Fruit fly (Drosophila melanogaster): Measurements from ENCODE around the gene CG14132.

CG14132 gene

dm6 chr3L:11721498-11721946 lies 6.4 kb upstream of the CG14132 start (continued):
- TF ChIP-seq Opbp (GFP tag; IDR thresholded peaks at IDR 0.05; ENCODE audit: partially characterized antibody) (no peak), ap (GFP tag; IDR thresholded peaks at IDR 0.05) (no peak), Dip2 (GFP tag; IDR thresholded peaks at IDR 0.05) (no peak), hb (GFP tag; IDR thresholded peaks at IDR 0.05; ENCODE audit: partially characterized antibody) (no peak), Chrac-16 (GFP tag; optimal IDR thresholded peaks at IDR 0.05) (no peak), CG3726 (GFP tag; IDR thresholded peaks at IDR 0.05) (no peak), CG6813 (GFP tag; optimal IDR thresholded peaks at IDR 0.05) (no peak), zfh1 (GFP tag; IDR thresholded peaks at IDR 0.05) (no peak; the same call in 2 of the 3 replicates), CG3995 (GFP tag; optimal IDR thresholded peaks at IDR 0.05) (no peak), Usf (GFP tag; optimal IDR thresholded peaks at IDR 0.05) (no peak), fd96Cb (tag; optimal IDR thresholded peaks at IDR 0.05) (no peak), lab (GFP tag; optimal IDR thresholded peaks at IDR 0.05) (peak; percentile 55), CG11504 (tag; optimal IDR thresholded peaks at IDR 0.05) (peak; percentile 42), CG14667 (GFP tag; IDR thresholded peaks at IDR 0.05) (no peak), CG8290 (GFP tag; optimal IDR thresholded peaks at IDR 0.05) (no peak), CG8290 (tag; optimal IDR thresholded peaks at IDR 0.05) (peak in 1 of 2 experiments; percentile 36), ttk (GFP tag; IDR thresholded peaks at IDR 0.05) (0 out of 2 replicates have a peak, but pooled peaks have one; percentile 16), tx (GFP tag; optimal IDR thresholded peaks at IDR 0.05) (no peak), CG4730 (GFP tag; IDR thresholded peaks at IDR 0.05) (peak; percentile 48), CG14014 (GFP tag; IDR thresholded peaks at IDR 0.05) (peak; percentile 15; the same call in 1 of the 2 replicates), CG11456 (GFP tag; IDR thresholded peaks at IDR 0.05) (0 out of 3 replicates have a peak, but pooled peaks have one; percentile 51), CG30431 (GFP tag; optimal IDR thresholded peaks at IDR 0.05) (no peak), CG12659 (GFP tag; optimal IDR thresholded peaks at IDR 0.05) (no peak), zfh2 (GFP tag; optimal IDR thresholded peaks at IDR 0.05) (peak; percentile 7), Dp (GFP tag; optimal IDR thresholded peaks at IDR 0.05) (no peak), CoRest (tag; optimal IDR thresholded peaks at IDR 0.05) (peak; percentile 17), CG11696 (GFP tag; IDR thresholded peaks at IDR 0.05) (no peak), NC2β (GFP tag; optimal IDR thresholded peaks at IDR 0.05) (no peak), HLHmδ (GFP tag; optimal IDR thresholded peaks at IDR 0.05) (no peak), CG16815 (GFP tag; optimal IDR thresholded peaks at IDR 0.05) (no peak), Dref (GFP tag; IDR thresholded peaks at IDR 0.05) (no peak), CG4328 (GFP tag; optimal IDR thresholded peaks at IDR 0.05) (no peak), Bgb (GFP tag; IDR thresholded peaks at IDR 0.05; ENCODE audit: partially characterized antibody) (no peak), Hr39 (optimal IDR thresholded peaks at IDR 0.05) (no peak), al (GFP tag; IDR thresholded peaks at IDR 0.05) (peak; percentile 29; the same call in 1 of the 2 replicates), sisA (GFP tag; IDR thresholded peaks at IDR 0.05) (no peak; the same call in 1 of the 2 replicates), Stat92E (GFP tag; optimal IDR thresholded peaks at IDR 0.05) (no peak), HLH54F (GFP tag; optimal IDR thresholded peaks at IDR 0.05) (peak; percentile 4), Gug (GFP tag; IDR thresholded peaks at IDR 0.05) (no peak), prd (optimal IDR thresholded peaks at IDR 0.05) (no peak), prd (GFP tag; IDR thresholded peaks at IDR 0.05) (no peak; the same call in 2 of the 3 replicates), CG34376 (GFP tag; optimal IDR thresholded peaks at IDR 0.05) (no peak), tna (GFP tag; IDR thresholded peaks at IDR 0.05; ENCODE audit: partially characterized antibody) (no peak), CG7745 (tag; optimal IDR thresholded peaks at IDR 0.05) (no peak), lmd (GFP tag; IDR thresholded peaks at IDR 0.05) (peak; percentile 4; the same call in 1 of the 2 replicates), peb (GFP tag; IDR thresholded peaks at IDR 0.05) (no peak), slbo (GFP tag; IDR thresholded peaks at IDR 0.05) (peak; percentile 32; the same call in 1 of the 2 replicates), sug (tag; optimal IDR thresholded peaks at IDR 0.05) (peak; percentile 99), Trl (optimal IDR thresholded peaks at IDR 0.05) (no peak), Trl (GFP tag; optimal IDR thresholded peaks at IDR 0.05) (no peak), CG14441 (GFP tag; IDR thresholded peaks at IDR 0.05) (peak; percentile 46), sim (GFP tag; IDR thresholded peaks at IDR 0.05) (no peak)

Measured in whole organism, embryonic.